Fruit fly (Drosophila melanogaster) whole organism, embryonic: Measurements from ENCODE around the gene Atat.
A peak's percentile ranks its signal among the peaks of the same experiment; 100 is the strongest.

Experiments used
- B-H2 ChIP-seq: fragments of 200-800 bp; sonication (Bioruptor generic); optimal IDR thresholded peaks from 2 replicates; lab custom pipeline; 2018; ENCODE audit warnings: missing biosample characterization, mild to moderate bottlenecking, missing genetic modification characterization
- Blimp-1 ChIP-seq: fragments of 200-800 bp; sonication (Bioruptor generic); optimal IDR thresholded peaks from 3 replicates; lab custom pipeline; 2018; ENCODE audit warnings: missing biosample characterization, missing genetic modification characterization, mild to moderate bottlenecking, moderate library complexity, missing genetic modification reagents
- Bteb2 ChIP-seq: fragments of 200-800 bp; sonication (Bioruptor generic); optimal IDR thresholded peaks from 2 replicates; lab custom pipeline; 2016; ENCODE audit warnings: missing biosample characterization, missing genetic modification characterization
- CG10274 ChIP-seq: fragments of 200-800 bp; sonication (Bioruptor generic); optimal IDR thresholded peaks from 3 replicates; lab custom pipeline; 2017; ENCODE audit warnings: missing biosample characterization, mild to moderate bottlenecking, missing genetic modification characterization
- CG11085 ChIP-seq: fragments of 200-800 bp; sonication (Bioruptor generic); IDR thresholded peaks from 2 replicates; pipeline ENCODE4 v1.3.6; 2022; ENCODE audit warnings: missing biosample characterization, missing genetic modification characterization
- CG11456 ChIP-seq: fragments of 200-800 bp; sonication (Bioruptor generic); IDR thresholded peaks from 3 replicates; pipeline ENCODE4 v1.3.6; 2022; ENCODE audit warnings: missing biosample characterization, missing genetic modification characterization
- CG11723 ChIP-seq: fragments of 200-800 bp; sonication (Bioruptor generic); optimal IDR thresholded peaks from 2 replicates; lab custom pipeline; 2017; ENCODE audit warnings: missing biosample characterization, mild to moderate bottlenecking, missing genetic modification characterization
- CG1233 ChIP-seq: fragments of 200-800 bp; sonication (Bioruptor generic); optimal IDR thresholded peaks from 4 replicates; lab custom pipeline; 2018; ENCODE audit warnings: missing biosample characterization, mild to moderate bottlenecking, missing genetic modification characterization
- CG12659 ChIP-seq: fragments of 200-800 bp; sonication (Bioruptor generic); optimal IDR thresholded peaks from 3 replicates; lab custom pipeline; 2017; ENCODE audit warnings: mild to moderate bottlenecking, missing biosample characterization, missing genetic modification reagents, missing genetic modification characterization
- CG12942 ChIP-seq: fragments of 200-800 bp; sonication (Bioruptor generic); optimal IDR thresholded peaks from 3 replicates; lab custom pipeline; 2016; ENCODE audit warnings: missing biosample characterization, missing genetic modification characterization
- CG13424 ChIP-seq: fragments of 200-800 bp; sonication (Bioruptor generic); optimal IDR thresholded peaks from 2 replicates; lab custom pipeline; 2019; ENCODE audit warnings: missing biosample characterization, mild to moderate bottlenecking, missing genetic modification characterization, moderate library complexity
- CG13894 ChIP-seq: fragments of 200-800 bp; sonication (Bioruptor generic); optimal IDR thresholded peaks from 3 replicates; lab custom pipeline; 2018; ENCODE audit warnings: missing biosample characterization, mild to moderate bottlenecking, missing genetic modification characterization, moderate library complexity
- CG14965 ChIP-seq: fragments of 200-800 bp; sonication (Bioruptor generic); optimal IDR thresholded peaks from 2 replicates; lab custom pipeline; 2016; ENCODE audit warnings: missing biosample characterization, missing genetic modification characterization, borderline replicate concordance
- CG15601 ChIP-seq: fragments of 200-800 bp; sonication (Bioruptor generic); optimal IDR thresholded peaks from 3 replicates; lab custom pipeline; 2019; ENCODE audit warnings: missing biosample characterization, mild to moderate bottlenecking, missing genetic modification characterization, moderate library complexity
- CG15696 ChIP-seq: fragments of 200-800 bp; sonication (Bioruptor generic); optimal IDR thresholded peaks from 2 replicates; lab custom pipeline; 2019; ENCODE audit warnings: missing biosample characterization, mild to moderate bottlenecking, missing genetic modification characterization, moderate library complexity
- CG17328 ChIP-seq: fragments of 200-800 bp; sonication (Bioruptor generic); IDR thresholded peaks from 2 replicates; pipeline ENCODE4 v1.3.6; 2022; ENCODE audit warnings: missing biosample characterization, missing genetic modification characterization
- CG17568 ChIP-seq: fragments of 200-800 bp; sonication (Bioruptor generic); optimal IDR thresholded peaks from 2 replicates; lab custom pipeline; 2018; ENCODE audit warnings: missing biosample characterization, mild to moderate bottlenecking, missing genetic modification characterization, moderate library complexity
- CG2116 ChIP-seq: fragments of 200-800 bp; sonication (Bioruptor generic); optimal IDR thresholded peaks from 3 replicates; lab custom pipeline; 2018; ENCODE audit warnings: missing biosample characterization, mild to moderate bottlenecking, missing genetic modification characterization
- CG2120 ChIP-seq: fragments of 200-800 bp; sonication (Bioruptor generic); optimal IDR thresholded peaks from 3 replicates; lab custom pipeline; 2016; ENCODE audit warnings: missing biosample characterization, missing genetic modification characterization
- CG2129 ChIP-seq: fragments of 200-800 bp; sonication (Bioruptor generic); IDR thresholded peaks from 2 replicates; pipeline ENCODE4 v1.3.6; 2022; ENCODE audit warnings: missing biosample characterization, missing genetic modification characterization; ENCODE audit not compliant: partially characterized antibody
- CG2199 ChIP-seq: fragments of 200-800 bp; sonication (Bioruptor generic); IDR thresholded peaks from 3 replicates; pipeline ENCODE4 v1.3.6; 2022; ENCODE audit warnings: missing biosample characterization, missing genetic modification characterization
- CG2712 ChIP-seq: fragments of 200-800 bp; optimal IDR thresholded peaks from 3 replicates; lab custom pipeline; 2019; ENCODE audit warnings: missing biosample characterization, mild to moderate bottlenecking, missing genetic modification characterization, moderate library complexity
- CG30431 ChIP-seq: fragments of 200-800 bp; sonication (Bioruptor generic); optimal IDR thresholded peaks from 2 replicates; lab custom pipeline; 2017; ENCODE audit warnings: missing biosample characterization, missing genetic modification characterization
- CG4360 ChIP-seq: fragments of 200-800 bp; sonication (Bioruptor generic); IDR thresholded peaks from 2 replicates; pipeline ENCODE4 v1.3.6; 2022; ENCODE audit warnings: missing biosample characterization, missing genetic modification characterization
- CG6791 ChIP-seq: fragments of 200-800 bp; sonication (Bioruptor generic); IDR thresholded peaks from 3 replicates; pipeline ENCODE4 v1.3.6; 2022; ENCODE audit warnings: missing biosample characterization, missing genetic modification characterization; ENCODE audit not compliant: partially characterized antibody
- CG9797 ChIP-seq: fragments of 200-800 bp; sonication (Bioruptor generic); optimal IDR thresholded peaks from 3 replicates; lab custom pipeline; 2018; ENCODE audit warnings: missing biosample characterization, mild to moderate bottlenecking, missing genetic modification characterization
- CTCF ChIP-seq: fragments of 200-800 bp; sonication (Bioruptor generic); optimal IDR thresholded peaks from 2 replicates; lab custom pipeline; 2017; ENCODE audit warnings: missing biosample characterization, mild to moderate bottlenecking, missing genetic modification characterization, moderate library complexity
- Camta ChIP-seq: fragments of 200-800 bp; sonication (Bioruptor generic); optimal IDR thresholded peaks from 2 replicates; lab custom pipeline; 2016; ENCODE audit warnings: missing biosample characterization, missing genetic modification characterization
- Fer1 ChIP-seq: fragments of 200-800 bp; sonication (Bioruptor generic); optimal IDR thresholded peaks from 2 replicates; lab custom pipeline; 2017; ENCODE audit warnings: missing biosample characterization, mild to moderate bottlenecking, missing genetic modification characterization
- HmgZ ChIP-seq: fragments of 200-800 bp; sonication (Bioruptor generic); optimal IDR thresholded peaks from 2 replicates; lab custom pipeline; 2018; ENCODE audit warnings: missing biosample characterization, mild to moderate bottlenecking, missing genetic modification characterization
- Hr3 ChIP-seq: fragments of 200-800 bp; sonication (Bioruptor generic); optimal IDR thresholded peaks from 3 replicates; lab custom pipeline; 2016; ENCODE audit warnings: missing biosample characterization, missing genetic modification characterization
- Jarid2 ChIP-seq: fragments of 200-800 bp; sonication (Bioruptor generic); optimal IDR thresholded peaks from 3 replicates; lab custom pipeline; 2017; ENCODE audit warnings: mild to moderate bottlenecking, missing biosample characterization, missing genetic modification reagents, missing genetic modification characterization
- Mad ChIP-seq: fragments of 200-800 bp; sonication (Bioruptor generic); optimal IDR thresholded peaks from 2 replicates; lab custom pipeline; 2016; ENCODE audit warnings: missing biosample characterization, missing genetic modification characterization
- Nf-YC ChIP-seq: fragments of 200-800 bp; optimal IDR thresholded peaks from 3 replicates; lab custom pipeline; 2019; ENCODE audit warnings: missing biosample characterization, mild to moderate bottlenecking, missing genetic modification characterization, moderate library complexity
- NfI ChIP-seq: fragments of 200-800 bp; sonication (Bioruptor generic); optimal IDR thresholded peaks from 3 replicates; lab custom pipeline; 2018; ENCODE audit warnings: missing biosample characterization, mild to moderate bottlenecking, missing genetic modification characterization, moderate library complexity
- Sox102F ChIP-seq: fragments of 200-800 bp; sonication (Bioruptor generic); optimal IDR thresholded peaks from 2 replicates; lab custom pipeline; 2018; ENCODE audit warnings: missing biosample characterization, mild to moderate bottlenecking, missing genetic modification characterization, moderate library complexity
- aop ChIP-seq: fragments of 200-800 bp; sonication (Bioruptor generic); IDR thresholded peaks from 2 replicates; pipeline ENCODE4 v1.3.6; 2022; ENCODE audit warnings: missing biosample characterization, missing genetic modification characterization
- ase ChIP-seq: fragments of 200-800 bp; sonication (Bioruptor generic); IDR thresholded peaks from 3 replicates; pipeline ENCODE4 v1.3.6; 2022; ENCODE audit warnings: missing biosample characterization, missing genetic modification characterization
- crc ChIP-seq: fragments of 200-800 bp; sonication (Bioruptor generic); optimal IDR thresholded peaks from 2 replicates; lab custom pipeline; 2016; ENCODE audit warnings: missing biosample characterization, missing genetic modification characterization
- dan ChIP-seq: fragments of 200-800 bp; sonication (Bioruptor generic); IDR thresholded peaks from 2 replicates; pipeline ENCODE4 v1.3.6; 2022; ENCODE audit warnings: missing biosample characterization, missing genetic modification characterization
- dmrt11E ChIP-seq: fragments of 200-800 bp; sonication (Bioruptor generic); optimal IDR thresholded peaks from 3 replicates; lab custom pipeline; 2018; ENCODE audit warnings: missing biosample characterization, mild to moderate bottlenecking, missing genetic modification characterization, moderate library complexity
- ewg ChIP-seq: fragments of 200-800 bp; sonication (Bioruptor generic); optimal IDR thresholded peaks from 3 replicates; lab custom pipeline; 2017; ENCODE audit warnings: mild to moderate bottlenecking, missing biosample characterization, missing genetic modification reagents, missing genetic modification characterization
- fru ChIP-seq: fragments of >200 bp; optimal IDR thresholded peaks from 2 replicates; lab custom pipeline; 2017
- pros ChIP-seq: fragments of 200-800 bp; sonication (Bioruptor generic); optimal IDR thresholded peaks from 3 replicates; lab custom pipeline; 2019; ENCODE audit warnings: missing biosample characterization, mild to moderate bottlenecking, missing genetic modification characterization, moderate library complexity
- rib ChIP-seq: fragments of 200-800 bp; sonication (Bioruptor generic); IDR thresholded peaks from 2 replicates; pipeline ENCODE4 v1.3.6; 2022; ENCODE audit warnings: missing biosample characterization, missing genetic modification characterization
- slp2 ChIP-seq: fragments of 200-800 bp; sonication (Bioruptor generic); optimal IDR thresholded peaks from 2 replicates; lab custom pipeline; 2016; ENCODE audit warnings: missing biosample characterization, missing genetic modification characterization
- sna ChIP-seq: fragments of 200-800 bp; sonication (Bioruptor generic); IDR thresholded peaks from 2 replicates; pipeline ENCODE4 v1.3.6; 2022; ENCODE audit warnings: missing biosample characterization, missing genetic modification characterization; ENCODE audit not compliant: partially characterized antibody
- tgo ChIP-seq: fragments of 200-800 bp; sonication (Bioruptor generic); IDR thresholded peaks from 3 replicates; pipeline ENCODE4 v1.3.6; 2022; ENCODE audit warnings: missing biosample characterization, missing genetic modification characterization
- tx ChIP-seq: fragments of 200-800 bp; sonication (Bioruptor generic); optimal IDR thresholded peaks from 2 replicates; lab custom pipeline; 2016; ENCODE audit warnings: missing biosample characterization, missing genetic modification characterization
- wek ChIP-seq: fragments of 200-800 bp; sonication (Bioruptor generic); optimal IDR thresholded peaks from 3 replicates; lab custom pipeline; 2018; ENCODE audit warnings: missing biosample characterization, mild to moderate bottlenecking, missing genetic modification characterization, moderate library complexity
- yki ChIP-seq: fragments of >200 bp; optimal IDR thresholded peaks from 3 replicates; lab custom pipeline; 2018
- zf30C ChIP-seq: fragments of 200-800 bp; sonication (Bioruptor generic); optimal IDR thresholded peaks from 3 replicates; lab custom pipeline; 2018; ENCODE audit warnings: missing biosample characterization, mild to moderate bottlenecking, missing genetic modification characterization

Gene Atat

dm6 chr3L:9435315-9435714 is 8.8 kb upstream of the Atat start, which contains the start of gene CG42526 (continued):
- peak; percentile 23 for TF ChIP-seq CG2712 (tag; lab: Kevin White, UChicago)
- TF ChIP-seq Sox102F (GFP tag; lab: Kevin White, UChicago) = peak; percentile 30
- no peak for TF ChIP-seq CG15696 (tag; lab: Kevin White, UChicago)
- TF ChIP-seq yki = no peak
- no peak for TF ChIP-seq slp2 (GFP tag; lab: Kevin White, UChicago)
- TF ChIP-seq CG12659 (GFP tag; lab: Kevin White, UChicago) = peak; percentile 59
- TF ChIP-seq HmgZ (tag; lab: Kevin White, UChicago) = peak; percentile 41
- peak; percentile 31 for TF ChIP-seq NfI (GFP tag; lab: Kevin White, UChicago)
- TF ChIP-seq CG1233 (GFP tag; lab: Kevin White, UChicago) = no peak
- 0 out of 3 replicates have a peak, but pooled peaks have one; percentile 5 for TF ChIP-seq CG2199 (GFP tag; lab: Robert Waterston, UW)
- TF ChIP-seq CG13424 (tag; lab: Kevin White, UChicago) = peak; percentile 3
- no peak for TF ChIP-seq CG15601 (tag; lab: Kevin White, UChicago)
- TF ChIP-seq CG17568 (GFP tag; lab: Kevin White, UChicago) = no peak
- TF ChIP-seq CG11085 = no peak
- no peak for TF ChIP-seq dmrt11E (tag; lab: Kevin White, UChicago)
- no peak for TF ChIP-seq CG10274 (GFP tag; lab: Kevin White, UChicago)
- TF ChIP-seq Mad (GFP tag; lab: Kevin White, UChicago) = peak; percentile 17
- peak; percentile 33 for TF ChIP-seq CG11723 (GFP tag; lab: Kevin White, UChicago)
- TF ChIP-seq rib = no peak
- TF ChIP-seq Bteb2 (GFP tag; lab: Kevin White, UChicago) = no peak
- no peak for TF ChIP-seq fru (lab: Kevin White, UChicago)
- peak; percentile 19 for TF ChIP-seq B-H2
- TF ChIP-seq CG30431 (GFP tag; lab: Kevin White, UChicago) = no peak
- peak; percentile 19 for TF ChIP-seq ewg (GFP tag; lab: Kevin White, UChicago)
- TF ChIP-seq crc (GFP tag; lab: Kevin White, UChicago) = no peak
- TF ChIP-seq tgo (GFP tag; lab: Robert Waterston, UW) = no peak
- TF ChIP-seq CG9797 (GFP tag; lab: Kevin White, UChicago) = peak; percentile 18
- no peak for TF ChIP-seq pros (GFP tag; lab: Kevin White, UChicago)
- TF ChIP-seq Jarid2 (GFP tag; lab: Kevin White, UChicago) = no peak
- TF ChIP-seq CG11456 = 0 out of 3 replicates have a peak, but pooled peaks have one; percentile 47
- peak; percentile 71 for TF ChIP-seq CG2116 (GFP tag; lab: Kevin White, UChicago)
- no peak for TF ChIP-seq CG14965
- TF ChIP-seq Blimp-1 (GFP tag; lab: Kevin White, UChicago) = no peak
- TF ChIP-seq CG12942 (GFP tag; lab: Kevin White, UChicago) = peak; percentile 27
- TF ChIP-seq CG6791 (GFP tag; lab: Robert Waterston, UW) = no peak
- no peak for TF ChIP-seq zf30C (GFP tag; lab: Kevin White, UChicago)
- TF ChIP-seq CG4360 (GFP tag; lab: Robert Waterston, UW) = no peak
- TF ChIP-seq CG2120 (GFP tag; lab: Kevin White, UChicago) = peak; percentile 80
- peak; percentile 4 for TF ChIP-seq CG13894 (tag; lab: Kevin White, UChicago)
- no peak for TF ChIP-seq Nf-YC (tag; lab: Kevin White, UChicago)
- peak; percentile 43 for TF ChIP-seq Fer1 (GFP tag; lab: Kevin White, UChicago)
- TF ChIP-seq Camta (GFP tag; lab: Kevin White, UChicago) = no peak
- TF ChIP-seq Hr3 (GFP tag; lab: Kevin White, UChicago) = no peak
- peak; percentile 46; the same call in 1 of the 2 replicates for TF ChIP-seq CG17328 (GFP tag; lab: Robert Waterston, UW)
- no peak for TF ChIP-seq wek (GFP tag; lab: Kevin White, UChicago)
- no peak for TF ChIP-seq aop
- TF ChIP-seq CG2129 (GFP tag; lab: Robert Waterston, UW) = no peak
- no peak for TF ChIP-seq ase (GFP tag; lab: Robert Waterston, UW)
- TF ChIP-seq dan (GFP tag; lab: Robert Waterston, UW) = no peak
- TF ChIP-seq CTCF = peak; percentile 59
- TF ChIP-seq sna (GFP tag; lab: Robert Waterston, UW) = peak; percentile 43; the same call in 1 of the 2 replicates
- peak; percentile 43 for TF ChIP-seq tx
